Worm (Caenorhabditis elegans) whole organism, mixed stage, embryonic: ENCODE measurements around the gene scrm-8.
"Not testable (repeated sequence)": the region's sequence is repeated elsewhere in the genome, so short reads cannot be mapped to it uniquely, and the experiment has no call there.

Experiments used
- M03D4.4 ChIP-seq: sonication (generic microtip); optimal IDR thresholded peaks from 2 replicates; lab custom pipeline; 2017; ENCODE audit warnings: mild to moderate bottlenecking, missing genetic modification characterization, missing compliant biosample characterization
- bed-3 ChIP-seq: fragments of 200-800 bp; sonication (Bioruptor generic); optimal IDR thresholded peaks from 3 replicates; lab custom pipeline; 2018; ENCODE audit warnings: mild to moderate bottlenecking, missing genetic modification characterization, moderate library complexity, missing compliant biosample characterization
- ceh-39 ChIP-seq: fragments of 150-350 bp; optimal IDR thresholded peaks from 2 replicates; lab custom pipeline; 2014; ENCODE audit warnings: missing biosample characterization, missing genetic modification characterization
- ceh-43 ChIP-seq: fragments of 200-800 bp; sonication (Bioruptor generic); optimal IDR thresholded peaks from 2 replicates; lab custom pipeline; 2018; ENCODE audit warnings: mild to moderate bottlenecking, missing genetic modification characterization, moderate library complexity, missing compliant biosample characterization
- ceh-83 ChIP-seq: fragments of 200-800 bp; sonication (Bioruptor generic); optimal IDR thresholded peaks from 2 replicates; lab custom pipeline; 2018; ENCODE audit warnings: mild to moderate bottlenecking, missing genetic modification characterization, missing compliant biosample characterization
- ces-1 ChIP-seq: fragments of 150-350 bp; optimal IDR thresholded peaks from 2 replicates; lab custom pipeline; 2014; ENCODE audit warnings: missing biosample characterization, missing genetic modification reagents, missing genetic modification characterization
- cnd-1 ChIP-seq: fragments of 200-800 bp; sonication (Bioruptor generic); optimal IDR thresholded peaks from 2 replicates; lab custom pipeline; 2018; ENCODE audit warnings: mild to moderate bottlenecking, missing genetic modification characterization, missing compliant biosample characterization
- drap-1 ChIP-seq: fragments of 200-800 bp; sonication (Bioruptor generic); optimal IDR thresholded peaks from 3 replicates; lab custom pipeline; 2018; ENCODE audit warnings: mild to moderate bottlenecking, missing genetic modification characterization, missing compliant biosample characterization
- elt-1 ChIP-seq: sonication (generic microtip); optimal IDR thresholded peaks from 2 replicates; lab custom pipeline; 2017; ENCODE audit warnings: missing genetic modification characterization, mild to moderate bottlenecking, missing compliant biosample characterization, antibody characterized with exemption, moderate library complexity, borderline replicate concordance; ENCODE audit not compliant: insufficient read depth
- elt-3 ChIP-seq: fragments of 150-350 bp; optimal IDR thresholded peaks from 2 replicates; lab custom pipeline; 2014; ENCODE audit warnings: missing biosample characterization, missing genetic modification characterization
- flh-1 ChIP-seq: fragments of 200-800 bp; sonication (Bioruptor generic); optimal IDR thresholded peaks from 2 replicates; lab custom pipeline; 2018; ENCODE audit warnings: mild to moderate bottlenecking, missing genetic modification characterization, moderate library complexity, missing compliant biosample characterization
- hlh-1 ChIP-seq: fragments of 150-350 bp; optimal IDR thresholded peaks from 2 replicates; lab custom pipeline; 2014; ENCODE audit warnings: missing biosample characterization, missing genetic modification reagents, missing genetic modification characterization
- lin-13 ChIP-seq: fragments of 150-350 bp; optimal IDR thresholded peaks from 2 replicates; lab custom pipeline; 2014; ENCODE audit warnings: missing biosample characterization, missing genetic modification characterization
- lin-32 ChIP-seq: fragments of 200-800 bp; sonication (Bioruptor generic); optimal IDR thresholded peaks from 2 replicates; lab custom pipeline; 2018; ENCODE audit warnings: mild to moderate bottlenecking, missing genetic modification characterization, missing compliant biosample characterization
- lsy-2 ChIP-seq: fragments of 150-350 bp; optimal IDR thresholded peaks from 2 replicates; lab custom pipeline; 2014; ENCODE audit warnings: missing biosample characterization, missing genetic modification characterization
- mab-5 ChIP-seq: fragments of 150-350 bp; optimal IDR thresholded peaks from 2 replicates; lab custom pipeline; 2014; ENCODE audit warnings: missing biosample characterization, missing genetic modification characterization
- mep-1 ChIP-seq: fragments of 150-350 bp; optimal IDR thresholded peaks from 2 replicates; lab custom pipeline; 2017; ENCODE audit warnings: missing biosample characterization, missing genetic modification reagents, missing genetic modification characterization, inconsistent platforms
- mls-2 ChIP-seq: sonication (generic microtip); optimal IDR thresholded peaks from 2 replicates; lab custom pipeline; 2016; ENCODE audit warnings: mild to moderate bottlenecking, missing genetic modification characterization, moderate library complexity, missing compliant biosample characterization
- nhr-12 ChIP-seq: fragments of 150-350 bp; optimal IDR thresholded peaks from 2 replicates; lab custom pipeline; 2014; ENCODE audit warnings: missing biosample characterization, missing genetic modification characterization
- nhr-2 ChIP-seq: fragments of 150-350 bp; optimal IDR thresholded peaks from 2 replicates; lab custom pipeline; 2014; ENCODE audit warnings: missing biosample characterization, missing genetic modification characterization
- nhr-237 ChIP-seq: fragments of 150-350 bp; optimal IDR thresholded peaks from 2 replicates; lab custom pipeline; 2014; ENCODE audit warnings: missing biosample characterization, missing genetic modification characterization
- nhr-28 ChIP-seq: fragments of 150-350 bp; optimal IDR thresholded peaks from 2 replicates; lab custom pipeline; 2014; ENCODE audit warnings: missing biosample characterization, missing genetic modification characterization
- nhr-76 ChIP-seq: sonication (generic microtip); optimal IDR thresholded peaks from 2 replicates; lab custom pipeline; 2017; ENCODE audit warnings: missing biosample characterization, missing genetic modification characterization
- pha-4 ChIP-seq: fragments of 150-350 bp; optimal IDR thresholded peaks from 2 replicates; lab custom pipeline; 2018; ENCODE audit warnings: missing biosample characterization, missing genetic modification reagents, missing genetic modification characterization
- sem-2 ChIP-seq: fragments of 200-800 bp; sonication (Bioruptor generic); optimal IDR thresholded peaks from 2 replicates; lab custom pipeline; 2018; ENCODE audit warnings: mild to moderate bottlenecking, missing genetic modification characterization, missing compliant biosample characterization
- snpc-4 ChIP-seq: fragments of 150-350 bp; optimal IDR thresholded peaks from 2 replicates; lab custom pipeline; 2014; ENCODE audit warnings: missing biosample characterization, missing genetic modification characterization
- sptf-1 ChIP-seq: sonication (generic microtip); optimal IDR thresholded peaks from 2 replicates; lab custom pipeline; 2017; ENCODE audit warnings: mild to moderate bottlenecking, missing genetic modification characterization, moderate library complexity, missing compliant biosample characterization
- tbx-8 ChIP-seq: fragments of 200-800 bp; sonication (Bioruptor generic); optimal IDR thresholded peaks from 2 replicates; lab custom pipeline; 2018; ENCODE audit warnings: mild to moderate bottlenecking, missing genetic modification characterization, moderate library complexity, missing compliant biosample characterization
- unc-120 ChIP-seq: sonication (generic microtip); optimal IDR thresholded peaks from 2 replicates; lab custom pipeline; 2017; ENCODE audit warnings: missing genetic modification characterization, missing compliant biosample characterization; ENCODE audit not compliant: poor library complexity, severe bottlenecking
- unc-39 ChIP-seq: fragments of 150-350 bp; optimal IDR thresholded peaks from 2 replicates; lab custom pipeline; 2014; ENCODE audit warnings: missing biosample characterization, missing genetic modification characterization
- unc-62 ChIP-seq: fragments of 150-350 bp; optimal IDR thresholded peaks from 2 replicates; lab custom pipeline; 2014; ENCODE audit warnings: missing biosample characterization, missing genetic modification reagents, missing genetic modification characterization
- zip-8 ChIP-seq: fragments of 150-350 bp; optimal IDR thresholded peaks from 2 replicates; lab custom pipeline; 2014; ENCODE audit warnings: missing biosample characterization, missing genetic modification characterization
- ztf-11 ChIP-seq: fragments of 150-350 bp; optimal IDR thresholded peaks from 2 replicates; lab custom pipeline; 2014; ENCODE audit warnings: missing biosample characterization, missing genetic modification characterization

scrm-8 gene

ce11 chrIV:4142986-4143385 is 21.5 kb upstream of the scrm-8 start, which contains the start of gene F49F1.12:
Gene F49F1.12, minus strand, starts transcription at chrIV:4143086.
- not testable (repeated sequence) for TF ChIP-seq snpc-4 (tag; lab: Kevin White, UChicago); tbx-8 (GFP tag; lab: Kevin White, UChicago); unc-120

DNA sequence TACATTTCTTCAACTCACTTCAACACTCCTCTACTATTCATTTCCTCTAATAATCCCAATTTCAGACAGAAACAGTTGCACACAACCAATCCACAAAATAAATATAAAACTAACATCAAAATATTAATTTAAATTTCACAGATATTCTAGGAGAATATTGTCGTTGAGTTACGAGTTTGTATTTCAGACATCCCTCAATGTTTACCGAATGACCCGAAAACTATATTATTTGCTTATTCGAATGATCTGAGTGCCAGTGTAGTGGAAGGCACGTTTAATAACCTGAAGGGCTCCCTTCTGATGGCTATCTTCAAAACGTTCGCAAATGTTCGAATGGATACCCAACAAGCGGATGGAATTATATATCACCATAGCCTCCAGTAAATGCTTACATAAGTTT is 19.7 kb upstream of the scrm-8 start, which contains the start of gene R07C12.3:
TSS of gene R07C12.3 (plus strand) at position 301 of the 400 bp plus-strand sequence.
- TF ChIP-seq ces-1 (GFP tag; lab: Kevin White, UChicago) (no peak), nhr-28 (tag; lab: Kevin White, UChicago) (no peak), mab-5 (tag; lab: Kevin White, UChicago) (no peak), pha-4 (no peak), lin-32 (no peak), nhr-76 (tag; lab: Kevin White, UChicago) (no peak), sptf-1 (tag; lab: Kevin White, UChicago) (no peak), ztf-11 (tag; lab: Kevin White, UChicago) (no peak), ceh-39 (tag; lab: Kevin White, UChicago) (no peak), elt-3 (no peak), mls-2 (tag; lab: Kevin White, UChicago) (no peak), tbx-8 (GFP tag; lab: Kevin White, UChicago) (no peak), bed-3 (GFP tag; lab: Kevin White, UChicago) (no peak), cnd-1 (tag; lab: Kevin White, UChicago) (no peak), nhr-237 (tag; lab: Kevin White, UChicago) (no peak), flh-1 (no peak), unc-39 (tag; lab: Kevin White, UChicago) (no peak), drap-1 (GFP tag; lab: Kevin White, UChicago) (no peak), mep-1 (no peak)

DNA sequence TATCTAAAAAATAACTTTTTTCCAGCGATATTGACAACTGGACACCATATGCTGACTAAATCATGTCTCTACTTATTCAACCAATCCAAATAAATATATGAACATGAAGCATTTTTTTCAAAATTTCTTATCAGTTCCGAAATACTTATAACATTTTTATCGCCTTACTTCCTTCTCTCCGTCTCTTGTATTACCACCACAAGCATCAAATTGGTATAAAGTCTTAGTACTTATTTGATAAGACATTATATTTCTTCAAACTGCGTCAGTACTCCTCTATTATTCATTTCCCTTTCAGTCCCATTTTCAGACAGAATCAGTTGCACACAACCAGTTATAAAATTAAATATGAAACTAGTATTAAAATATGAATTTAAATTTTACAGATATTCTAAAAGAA is 16.6 kb upstream of the scrm-8 start:
- TF ChIP-seq zip-8 (tag; lab: Kevin White, UChicago) (no peak), ceh-39 (tag; lab: Kevin White, UChicago) (no peak), cnd-1 (tag; lab: Kevin White, UChicago) (no peak), M03D4.4 (tag; lab: Kevin White, UChicago) (no peak), drap-1 (GFP tag; lab: Kevin White, UChicago) (no peak), elt-3 (no peak), ces-1 (GFP tag; lab: Kevin White, UChicago) (no peak), snpc-4 (tag; lab: Kevin White, UChicago) (no peak), sptf-1 (tag; lab: Kevin White, UChicago) (no peak), hlh-1 (tag; lab: Kevin White, UChicago) (no peak), mls-2 (tag; lab: Kevin White, UChicago) (no peak), pha-4 (no peak), lin-32 (no peak), mab-5 (tag; lab: Kevin White, UChicago) (no peak), ceh-83 (GFP tag; lab: Kevin White, UChicago) (no peak), mep-1 (no peak), unc-39 (tag; lab: Kevin White, UChicago) (no peak), nhr-237 (tag; lab: Kevin White, UChicago) (no peak)
- TF ChIP-seq, all 35 proteins: peak for 0

DNA sequence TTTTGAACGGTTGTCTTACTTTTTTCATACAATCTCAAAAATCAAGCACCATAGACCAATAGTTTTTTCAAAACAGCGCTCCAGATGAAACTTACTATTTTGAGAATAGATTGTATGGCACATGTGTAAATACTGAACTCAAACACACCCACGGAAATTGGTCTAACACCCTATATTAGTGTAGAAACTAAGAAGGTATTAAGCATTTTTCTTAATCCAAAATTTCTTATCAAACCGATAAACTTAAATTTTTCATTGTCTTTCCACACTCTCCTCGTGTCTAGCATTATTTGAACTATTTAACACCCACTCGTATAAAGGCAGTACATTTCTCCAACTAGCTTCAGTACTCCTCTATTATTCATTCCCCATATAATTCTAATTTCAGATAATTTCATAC is 14.4 kb upstream of the scrm-8 start:
- TF ChIP-seq ceh-83 (GFP tag; lab: Kevin White, UChicago): no peak
- TF ChIP-seq nhr-237 (tag; lab: Kevin White, UChicago): no peak
- TF ChIP-seq bed-3 (GFP tag; lab: Kevin White, UChicago): no peak
- TF ChIP-seq ztf-11 (tag; lab: Kevin White, UChicago): no peak
- TF ChIP-seq mab-5 (tag; lab: Kevin White, UChicago): no peak
- TF ChIP-seq nhr-28 (tag; lab: Kevin White, UChicago): no peak
- no peak for TF ChIP-seq ceh-43 (GFP tag; lab: Kevin White, UChicago)
- TF ChIP-seq M03D4.4 (tag; lab: Kevin White, UChicago): no peak
- TF ChIP-seq lsy-2 (tag; lab: Kevin White, UChicago): no peak
- no peak for TF ChIP-seq tbx-8 (GFP tag; lab: Kevin White, UChicago)
- TF ChIP-seq mep-1: no peak
- TF ChIP-seq nhr-2 (tag; lab: Kevin White, UChicago): no peak
- TF ChIP-seq flh-1: no peak
- TF ChIP-seq lin-13 (tag; lab: Kevin White, UChicago): no peak
- TF ChIP-seq sptf-1 (tag; lab: Kevin White, UChicago): no peak
- TF ChIP-seq lin-32: no peak
- TF ChIP-seq mls-2 (tag; lab: Kevin White, UChicago): no peak
- TF ChIP-seq unc-62: no peak
- no peak for TF ChIP-seq unc-120
- TF ChIP-seq snpc-4 (tag; lab: Kevin White, UChicago): no peak

DNA sequence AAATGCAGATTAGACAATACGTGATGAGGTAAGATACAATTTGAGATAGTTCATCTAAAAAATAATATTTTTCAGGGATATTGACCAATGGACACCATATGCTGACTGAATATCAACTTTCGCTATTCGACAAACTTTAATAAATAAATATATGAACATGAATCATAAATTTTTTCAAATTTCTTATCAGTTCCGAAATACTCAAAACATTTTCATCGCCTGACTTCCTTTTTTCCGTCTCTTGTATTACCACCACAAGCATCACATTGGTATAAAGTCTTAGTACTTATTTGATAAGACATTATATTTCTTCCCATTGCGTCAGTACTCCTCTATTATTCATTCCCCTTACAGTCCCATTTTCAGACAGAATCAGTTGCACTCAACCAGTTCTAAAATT is 12.3 kb upstream of the scrm-8 start, which contains the start of the genes K08D10.10 and R07C12.1:
TSS of gene K08D10.10 (plus strand) at position 93 of the 400 bp plus-strand sequence.
TSS of gene R07C12.1 (plus strand) at position 314 of the 400 bp plus-strand sequence.
- no peak for TF ChIP-seq unc-62
- no peak for TF ChIP-seq flh-1
- TF ChIP-seq nhr-2 (tag; lab: Kevin White, UChicago): no peak
- TF ChIP-seq unc-39 (tag; lab: Kevin White, UChicago): no peak
- no peak for TF ChIP-seq mls-2 (tag; lab: Kevin White, UChicago)
- no peak for TF ChIP-seq lin-13 (tag; lab: Kevin White, UChicago)
- no peak for TF ChIP-seq ces-1 (GFP tag; lab: Kevin White, UChicago)
- TF ChIP-seq mab-5 (tag; lab: Kevin White, UChicago): no peak
- no peak for TF ChIP-seq nhr-76 (tag; lab: Kevin White, UChicago)
- TF ChIP-seq cnd-1 (tag; lab: Kevin White, UChicago): no peak
- TF ChIP-seq tbx-8 (GFP tag; lab: Kevin White, UChicago): no peak
- no peak for TF ChIP-seq ceh-39 (tag; lab: Kevin White, UChicago)
- TF ChIP-seq hlh-1 (tag; lab: Kevin White, UChicago): no peak
- TF ChIP-seq ceh-43 (GFP tag; lab: Kevin White, UChicago): no peak
- no peak for TF ChIP-seq nhr-12 (tag; lab: Kevin White, UChicago)
- TF ChIP-seq elt-1 (tag; lab: Kevin White, UChicago): no peak
- no peak for TF ChIP-seq sem-2 (GFP tag; lab: Kevin White, UChicago)
- TF ChIP-seq nhr-237 (tag; lab: Kevin White, UChicago): no peak
- TF ChIP-seq mep-1: no peak
